Worm (Caenorhabditis elegans): ENCODE results near the gene F21H7.2.

DNA sequence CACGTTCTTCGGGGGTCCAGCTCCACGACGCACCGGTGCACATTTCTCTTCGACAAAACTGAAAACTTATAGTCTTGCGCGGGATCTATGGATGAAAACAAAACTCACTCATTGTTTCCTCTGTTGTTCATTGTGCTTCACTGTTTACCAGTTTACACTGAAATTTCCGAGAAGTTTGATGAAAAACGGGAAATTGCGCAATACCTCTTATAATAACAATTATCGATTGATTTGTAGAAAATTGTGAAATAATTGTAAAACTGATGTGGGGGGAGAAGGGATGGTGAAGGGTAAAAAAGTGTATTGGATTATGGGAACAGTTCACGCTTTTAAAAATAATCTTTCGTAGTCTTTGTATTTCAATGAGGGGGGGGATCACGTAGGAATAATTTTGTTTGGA is 357 bp downstream of the F21H7.2 start:
- no peak for TF ChIP-seq ztf-29 (GFP tag; IDR thresholded peaks at IDR 0.05)
- no peak for TF ChIP-seq flt-1 (GFP tag; IDR thresholded peaks at IDR 0.05)
- TF ChIP-seq klf-2 (GFP tag; conservative IDR thresholded peaks at IDR 0.05): no peak
- TF ChIP-seq ref-1 (GFP tag; conservative IDR thresholded peaks at IDR 0.05): no peak
- TF ChIP-seq ztf-23 (GFP tag; IDR thresholded peaks at IDR 0.05): no peak
- no peak for TF ChIP-seq med-1 (GFP tag; optimal IDR thresholded peaks at IDR 0.05; ENCODE audit: insufficient read depth)
- TF ChIP-seq T22C8.4 (GFP tag; IDR thresholded peaks at IDR 0.05): no peak
- TF ChIP-seq cog-1 (tag; optimal IDR thresholded peaks at IDR 0.05): no peak
- no peak for TF ChIP-seq tab-1 (GFP tag; IDR thresholded peaks at IDR 0.05)
